Worm (Caenorhabditis elegans) whole organism, L2 larva: ENCODE measurements around the gene F28G4.3.

Experiments
- C34F6.9 ChIP-seq: fragments of 150-350 bp; optimal IDR thresholded peaks from 2 replicates; lab custom pipeline; 2014; ENCODE audit warnings: missing biosample characterization, missing genetic modification characterization
- F13H6.1 ChIP-seq: sonication (generic microtip); optimal IDR thresholded peaks from 2 replicates; lab custom pipeline; 2016; ENCODE audit warnings: missing genetic modification characterization, missing compliant biosample characterization
- R02D3.7 ChIP-seq: fragments of 150-350 bp; optimal IDR thresholded peaks from 2 replicates; lab custom pipeline; 2014; ENCODE audit warnings: missing biosample characterization, missing genetic modification characterization
- Y55F3AM.14 ChIP-seq: fragments of 200-800 bp; sonication (Bioruptor generic); optimal IDR thresholded peaks from 2 replicates; lab custom pipeline; 2018; ENCODE audit warnings: mild to moderate bottlenecking, missing genetic modification characterization, missing compliant biosample characterization
- ZK546.5 ChIP-seq: sonication (generic microtip); optimal IDR thresholded peaks from 2 replicates; lab custom pipeline; 2017; ENCODE audit warnings: missing biosample characterization, missing genetic modification characterization
- aly-2 ChIP-seq: fragments of 150-350 bp; optimal IDR thresholded peaks from 2 replicates; lab custom pipeline; 2014; ENCODE audit warnings: missing biosample characterization, missing genetic modification characterization
- ama-1 ChIP-seq: fragments of 150-350 bp; optimal IDR thresholded peaks from 2 replicates; lab custom pipeline; 2018; ENCODE audit warnings: inconsistent platforms
- blmp-1 ChIP-seq: sonication (generic microtip); optimal IDR thresholded peaks from 2 replicates; lab custom pipeline; 2017; ENCODE audit warnings: missing genetic modification characterization, mild to moderate bottlenecking, missing compliant biosample characterization, antibody characterized with exemption, moderate library complexity; ENCODE audit not compliant: insufficient read depth
- ceh-16 ChIP-seq: fragments of 150-350 bp; optimal IDR thresholded peaks from 2 replicates; lab custom pipeline; 2014; ENCODE audit warnings: missing biosample characterization, missing genetic modification characterization
- ceh-82 ChIP-seq: fragments of 150-350 bp; optimal IDR thresholded peaks from 2 replicates; lab custom pipeline; 2014; ENCODE audit warnings: missing biosample characterization, missing genetic modification characterization
- crh-2 ChIP-seq: sonication (generic microtip); optimal IDR thresholded peaks from 2 replicates; lab custom pipeline; 2017; ENCODE audit warnings: missing biosample characterization, missing genetic modification characterization
- egl-27 ChIP-seq: sonication (generic microtip); optimal IDR thresholded peaks from 3 replicates; lab custom pipeline; 2017; ENCODE audit warnings: missing biosample characterization, missing genetic modification reagents, missing genetic modification characterization
- elt-1 ChIP-seq: fragments of 150-350 bp; optimal IDR thresholded peaks from 2 replicates; lab custom pipeline; 2014; ENCODE audit warnings: missing biosample characterization, missing genetic modification characterization
- gmeb-1 ChIP-seq: fragments of 150-350 bp; optimal IDR thresholded peaks from 2 replicates; lab custom pipeline; 2014; ENCODE audit warnings: missing biosample characterization, missing genetic modification characterization
- lin-11 ChIP-seq: fragments of 150-350 bp; sonication (generic microtip); optimal IDR thresholded peaks from 2 replicates; lab custom pipeline; 2014; ENCODE audit warnings: missing biosample characterization, missing genetic modification characterization, inconsistent platforms, mixed read lengths
- lin-39 ChIP-seq: fragments of 150-350 bp; optimal IDR thresholded peaks from 2 replicates; lab custom pipeline; 2014; ENCODE audit warnings: missing biosample characterization, missing genetic modification reagents, missing genetic modification characterization
- mab-5 ChIP-seq: fragments of 150-350 bp; optimal IDR thresholded peaks from 2 replicates; lab custom pipeline; 2014; ENCODE audit warnings: missing biosample characterization, missing genetic modification characterization
- mbf-1 ChIP-seq: sonication (generic microtip); optimal IDR thresholded peaks from 2 replicates; lab custom pipeline; 2017; ENCODE audit warnings: missing biosample characterization, missing genetic modification characterization
- mdl-1 ChIP-seq, 2 experiments: fragments of 150-350 bp in 1 of 2; sonication (generic microtip) in 1 of 2; optimal IDR thresholded peaks; 2 replicates each; lab custom pipeline; 2017; ENCODE audit warnings: missing biosample characterization in 2 of 2, missing genetic modification characterization in 2 of 2
- nhr-10 ChIP-seq: sonication (generic microtip); optimal IDR thresholded peaks from 2 replicates; lab custom pipeline; 2017; ENCODE audit warnings: missing biosample characterization, missing genetic modification characterization
- nhr-11 ChIP-seq: fragments of 150-350 bp; optimal IDR thresholded peaks from 2 replicates; lab custom pipeline; 2014; ENCODE audit warnings: missing biosample characterization, missing genetic modification characterization
- nhr-129 ChIP-seq: fragments of 150-350 bp; optimal IDR thresholded peaks from 2 replicates; lab custom pipeline; 2014; ENCODE audit warnings: missing biosample characterization, missing genetic modification characterization
- nhr-21 ChIP-seq: fragments of 150-350 bp; optimal IDR thresholded peaks from 2 replicates; lab custom pipeline; 2014; ENCODE audit warnings: missing biosample characterization, missing genetic modification characterization
- nhr-23 ChIP-seq: fragments of 150-350 bp; optimal IDR thresholded peaks from 2 replicates; lab custom pipeline; 2014; ENCODE audit warnings: missing biosample characterization, missing genetic modification reagents, missing genetic modification characterization
- nhr-237 ChIP-seq: fragments of 150-350 bp; optimal IDR thresholded peaks from 2 replicates; lab custom pipeline; 2014; ENCODE audit warnings: missing biosample characterization, missing genetic modification characterization
- nhr-25 ChIP-seq: fragments of 150-350 bp; sonication (generic microtip); optimal IDR thresholded peaks from 3 replicates; lab custom pipeline; 2014; ENCODE audit warnings: missing biosample characterization, missing genetic modification characterization
- nhr-6 ChIP-seq: fragments of 150-350 bp; optimal IDR thresholded peaks from 2 replicates; lab custom pipeline; 2014; ENCODE audit warnings: missing biosample characterization, missing genetic modification characterization
- nhr-77 ChIP-seq: fragments of 150-350 bp; optimal IDR thresholded peaks from 2 replicates; lab custom pipeline; 2014; ENCODE audit warnings: missing biosample characterization, missing genetic modification characterization
- sma-3 ChIP-seq: sonication (generic microtip); optimal IDR thresholded peaks from 2 replicates; lab custom pipeline; 2016; ENCODE audit warnings: missing genetic modification reagents, missing genetic modification characterization, missing compliant biosample characterization
- sma-9 ChIP-seq, 2 experiments: fragments of 150-350 bp in 1 of 2; sonication (generic microtip) in 1 of 2; optimal IDR thresholded peaks; 2 replicates each; lab custom pipeline; 2014 to 2016; ENCODE audit warnings: missing genetic modification characterization in 2 of 2, mild to moderate bottlenecking in 1 of 2, missing biosample characterization in 1 of 2, missing compliant biosample characterization in 1 of 2, missing genetic modification reagents in 1 of 2, moderate library complexity in 1 of 2
- snpc-4 ChIP-seq: fragments of 150-350 bp; optimal IDR thresholded peaks from 2 replicates; lab custom pipeline; 2014; ENCODE audit warnings: missing biosample characterization, missing genetic modification characterization
- unc-39 ChIP-seq: fragments of 150-350 bp; optimal IDR thresholded peaks from 2 replicates; lab custom pipeline; 2014; ENCODE audit warnings: missing biosample characterization, missing genetic modification characterization
- unc-62 ChIP-seq: fragments of 150-350 bp; optimal IDR thresholded peaks from 2 replicates; lab custom pipeline; 2014; ENCODE audit warnings: missing biosample characterization, missing genetic modification reagents, missing genetic modification characterization
- zag-1 ChIP-seq: fragments of 150-350 bp; optimal IDR thresholded peaks from 2 replicates; lab custom pipeline; 2014; ENCODE audit warnings: missing biosample characterization, missing genetic modification characterization
- ztf-11 ChIP-seq: sonication (generic microtip); optimal IDR thresholded peaks from 2 replicates; lab custom pipeline; 2017; ENCODE audit warnings: missing biosample characterization, missing genetic modification characterization
- ztf-4 ChIP-seq: fragments of 150-350 bp; optimal IDR thresholded peaks from 2 replicates; lab custom pipeline; 2014; ENCODE audit warnings: missing biosample characterization, missing genetic modification characterization

Gene F28G4.3

DNA sequence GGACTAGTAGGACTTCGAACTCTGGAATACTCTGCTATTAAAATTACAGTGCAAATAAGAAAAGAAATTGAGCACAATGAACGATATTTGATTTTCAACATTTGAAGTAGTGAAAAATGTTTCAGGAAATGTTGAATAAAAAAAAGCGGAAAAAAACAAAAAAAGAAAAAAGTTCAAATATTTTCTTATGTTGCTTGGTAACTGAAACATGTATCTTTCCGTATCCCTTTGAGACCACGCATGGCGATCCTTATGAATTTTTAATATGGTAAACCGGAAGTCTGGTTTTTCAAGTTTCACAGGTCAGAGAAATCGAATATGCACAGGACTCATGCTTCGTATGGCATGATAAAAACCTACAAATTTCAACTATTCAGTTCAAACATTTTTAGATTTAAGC lies at the start of gene F28G4.3:
TSS of gene F28G4.3 (minus strand) at position 101 of the 400 bp plus-strand sequence.
- no peak for TF ChIP-seq nhr-25 (tag; lab: Kevin White, UChicago)
- no peak for TF ChIP-seq ztf-4 (tag; lab: Kevin White, UChicago)
- no peak for TF ChIP-seq nhr-23 (tag; lab: Kevin White, UChicago)
- TF ChIP-seq elt-1 (tag; lab: Kevin White, UChicago) = no peak
- no peak for TF ChIP-seq R02D3.7 (tag; lab: Kevin White, UChicago)
- no peak for TF ChIP-seq ceh-82
- no peak for TF ChIP-seq nhr-21
- TF ChIP-seq nhr-237 (tag; lab: Kevin White, UChicago) = no peak
- TF ChIP-seq snpc-4 (tag; lab: Kevin White, UChicago) = no peak
- TF ChIP-seq lin-11 (tag; lab: Kevin White, UChicago) = no peak
- no peak for TF ChIP-seq aly-2 (tag; lab: Kevin White, UChicago)
- TF ChIP-seq ZK546.5 = no peak
- TF ChIP-seq nhr-10 (tag; lab: Kevin White, UChicago) = no peak
- TF ChIP-seq mbf-1 (tag; lab: Kevin White, UChicago) = no peak
- no peak for TF ChIP-seq nhr-6
- TF ChIP-seq lin-39 (tag; lab: Kevin White, UChicago) = no peak

DNA sequence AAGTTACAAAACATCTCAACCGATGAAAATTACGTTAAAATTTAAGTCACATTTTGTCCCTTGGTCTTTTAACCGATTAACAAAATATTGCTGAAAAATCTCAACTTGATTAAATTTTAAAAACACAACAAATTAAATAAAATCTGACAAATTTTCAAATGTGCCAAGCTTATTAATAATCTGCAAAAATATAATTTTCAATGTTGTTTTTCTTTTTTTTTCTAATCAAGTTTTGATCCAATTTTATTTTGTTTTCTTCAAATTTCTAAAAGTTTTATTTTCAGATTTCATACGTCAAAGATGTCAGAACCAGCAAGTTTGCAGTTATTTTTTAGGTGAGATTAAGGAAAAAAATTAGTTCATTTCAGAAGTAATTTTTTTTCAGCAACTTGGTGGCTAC lies 48.8 kb upstream of the F28G4.3 start, which contains the start of gene srw-87:
TSS of gene srw-87 (plus strand) at position 301 of the 400 bp plus-strand sequence.
- TF ChIP-seq F13H6.1 = no peak
- no peak for TF ChIP-seq mab-5 (tag; lab: Kevin White, UChicago)
- no peak for TF ChIP-seq crh-2 (tag; lab: Kevin White, UChicago)
- no peak for TF ChIP-seq nhr-129 (tag; lab: Kevin White, UChicago)
- TF ChIP-seq elt-1 (tag; lab: Kevin White, UChicago) = no peak
- no peak for TF ChIP-seq sma-3 (GFP tag; lab: Kevin White, UChicago)
- TF ChIP-seq ztf-4 (tag; lab: Kevin White, UChicago) = no peak
- TF ChIP-seq aly-2 (tag; lab: Kevin White, UChicago) = no peak
- no peak for TF ChIP-seq ama-1 (lab: Kevin White, UChicago)
- no peak for TF ChIP-seq unc-39
- TF ChIP-seq ZK546.5 = no peak
- no peak for TF ChIP-seq nhr-21
- TF ChIP-seq zag-1 (tag; lab: Kevin White, UChicago) = no peak

DNA sequence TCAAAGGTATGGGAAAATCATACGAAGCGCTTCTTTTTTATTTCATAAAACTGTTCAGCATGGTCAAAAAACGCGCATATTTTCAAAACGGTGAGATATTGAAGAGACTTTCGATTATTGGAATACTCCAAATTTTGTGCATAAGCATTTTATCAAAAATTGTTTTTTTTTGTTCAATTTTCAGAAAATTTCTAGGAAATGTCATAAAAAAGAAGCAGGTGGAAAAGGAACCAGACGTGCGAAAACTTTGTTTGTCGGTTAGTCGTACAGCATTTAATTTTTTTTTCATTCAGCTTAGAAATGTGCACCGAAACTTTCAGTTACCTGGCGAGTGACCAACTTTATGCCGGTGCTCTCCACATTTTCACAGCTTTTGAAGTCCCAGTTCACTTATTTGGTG lies 45.9 kb upstream of the F28G4.3 start, which contains the start of gene srh-167:
TSS of gene srh-167 (plus strand) at position 301 of the 400 bp plus-strand sequence.
- TF ChIP-seq nhr-10 (tag; lab: Kevin White, UChicago) (no peak), nhr-23 (tag; lab: Kevin White, UChicago) (no peak), blmp-1 (no peak), snpc-4 (tag; lab: Kevin White, UChicago) (no peak), nhr-77 (tag; lab: Kevin White, UChicago) (no peak), aly-2 (tag; lab: Kevin White, UChicago) (no peak), ztf-4 (tag; lab: Kevin White, UChicago) (no peak), nhr-25 (tag; lab: Kevin White, UChicago) (no peak), zag-1 (tag; lab: Kevin White, UChicago) (no peak), ama-1 (lab: Kevin White, UChicago) (no peak), lin-39 (tag; lab: Kevin White, UChicago) (no peak), ztf-11 (tag; lab: Kevin White, UChicago) (no peak), sma-9 (GFP tag; optimal IDR thresholded peaks at IDR 0.05; lab: Kevin White, UChicago) (no peak), sma-9 (tag; optimal IDR thresholded peaks at IDR 0.05; lab: Kevin White, UChicago) (no peak), unc-62 (GFP tag; lab: Kevin White, UChicago) (no peak), C34F6.9 (tag; lab: Kevin White, UChicago) (no peak), gmeb-1 (tag; lab: Kevin White, UChicago) (no peak), nhr-21 (no peak), ceh-82 (no peak), elt-1 (tag; lab: Kevin White, UChicago) (no peak), unc-39 (no peak)

ce11 chrV:16328849-16329248 lies 41.3 kb upstream of the F28G4.3 start, which contains the start of gene F57G8.7:
Gene F57G8.7 (plus strand): TSS chrV:16329149.
- TF ChIP-seq nhr-77 (tag; lab: Kevin White, UChicago) (no peak), ceh-16 (no peak), nhr-6 (no peak)
- TF ChIP-seq, all 48 proteins: peak for 0

- TF ChIP-seq unc-39 (no peak), egl-27 (tag; lab: Kevin White, UChicago) (no peak), R02D3.7 (tag; lab: Kevin White, UChicago) (no peak), mdl-1 (tag; optimal IDR thresholded peaks at IDR 0.05; lab: Kevin White, UChicago) (no peak), nhr-11 (no peak), Y55F3AM.14 (no peak), gmeb-1 (tag; lab: Kevin White, UChicago) (no peak)
These were observed 34.6 kb upstream of the F28G4.3 start for ce11 chrV:16322155-16322554.
